Worm (Caenorhabditis elegans): Measurements from ENCODE around the gene C04G6.6.

Gene C04G6.6

ce11 chrII:5141945-5142514, 42.5 kb upstream of the C04G6.6 start, which contains the start of gene nas-29 (continued):
- TF ChIP-seq Y95B8A.8 (GFP tag; IDR thresholded peaks at IDR 0.05): no peak
- TF ChIP-seq Y67H2A.10 (GFP tag; conservative IDR thresholded peaks at IDR 0.05): no peak

ce11 chrII:5136296-5136767, 36.8 kb upstream of the C04G6.6 start, which contains the start of gene F58A6.2:
Gene F58A6.2 (plus strand): TSS chrII:5136717.
- TF ChIP-seq atf-7 (tag; optimal IDR thresholded peaks at IDR 0.05) (no peak), mcd-1 (GFP tag; IDR thresholded peaks at IDR 0.05) (no peak), nhr-80 (tag; optimal IDR thresholded peaks at IDR 0.05) (no peak), F23B12.7 (tag; optimal IDR thresholded peaks at IDR 0.05; ENCODE audit: insufficient read depth) (no peak), ama-1 (optimal IDR thresholded peaks at IDR 0.05) (no peak), ama-1 (GFP tag; optimal IDR thresholded peaks at IDR 0.05) (no peak), tbx-9 (tag; optimal IDR thresholded peaks at IDR 0.05; ENCODE audit: borderline replicate concordance) (no peak), tbp1 (GFP tag; optimal IDR thresholded peaks at IDR 0.05) (no peak), ceh-58 (GFP tag; IDR thresholded peaks at IDR 0.05) (no peak), F55B11.4 (tag; optimal IDR thresholded peaks at IDR 0.05; ENCODE audit: borderline replicate concordance, insufficient read depth) (no peak), dpff-1 (tag; optimal IDR thresholded peaks at IDR 0.05) (no peak), nhr-27 (tag; optimal IDR thresholded peaks at IDR 0.05) (no peak), ceh-79 (tag; optimal IDR thresholded peaks at IDR 0.05) (no peak), Y67H2A.10 (GFP tag; conservative IDR thresholded peaks at IDR 0.05) (no peak), Y79H2A.3 (GFP tag; conservative IDR thresholded peaks at IDR 0.05) (no peak)

ce11 chrII:5131800-5132199, 32.3 kb upstream of the C04G6.6 start:
- TF ChIP-seq K12H6.12 (tag; optimal IDR thresholded peaks at IDR 0.05) (no peak), somi-1 (GFP tag; optimal IDR thresholded peaks at IDR 0.05) (no peak), F33H1.4 (GFP tag; IDR thresholded peaks at IDR 0.05) (no peak), mxl-1 (tag; optimal IDR thresholded peaks at IDR 0.05) (no peak), efl-1 (GFP tag; optimal IDR thresholded peaks at IDR 0.05) (no peak), egl-44 (GFP tag; IDR thresholded peaks at IDR 0.05) (no peak), bed-2 (GFP tag; IDR thresholded peaks at IDR 0.05) (no peak), atf-7 (tag; optimal IDR thresholded peaks at IDR 0.05) (no peak), F57A8.1 (GFP tag; optimal IDR thresholded peaks at IDR 0.05) (no peak), lin-54 (GFP tag; optimal IDR thresholded peaks at IDR 0.05) (no peak), ama-1 (optimal IDR thresholded peaks at IDR 0.05) (no peak), ama-1 (GFP tag; optimal IDR thresholded peaks at IDR 0.05) (no peak), F10E7.11 (tag; optimal IDR thresholded peaks at IDR 0.05) (no peak), mes-4 (tag; optimal IDR thresholded peaks at IDR 0.05) (no peak)

- TF ChIP-seq Y95B8A.8 (GFP tag; IDR thresholded peaks at IDR 0.05): no peak
- no peak for TF ChIP-seq dpff-1 (tag; optimal IDR thresholded peaks at IDR 0.05)
- TF ChIP-seq nfyb-1 (GFP tag; IDR thresholded peaks at IDR 0.05): no peak
Measured at ce11 chrII:5130081-5130480, 30.5 kb upstream of the C04G6.6 start, which contains the start of gene lgc-56. Gene lgc-56 (plus strand): TSS chrII:5130381.

ce11 chrII:5120612-5121011, 21.1 kb upstream of the C04G6.6 start:
- TF ChIP-seq chd-7 (tag; optimal IDR thresholded peaks at IDR 0.05): no peak
- no peak for TF ChIP-seq hrde-1 (tag; optimal IDR thresholded peaks at IDR 0.05; ENCODE audit: borderline replicate concordance)
- no peak for TF ChIP-seq ceh-27 (GFP tag; optimal IDR thresholded peaks at IDR 0.05)
- no peak for TF ChIP-seq Y56A3A.18 (GFP tag; IDR thresholded peaks at IDR 0.05)
- no peak for TF ChIP-seq xnd-1 (tag; optimal IDR thresholded peaks at IDR 0.05)
- TF ChIP-seq ccch-3 (GFP tag; optimal IDR thresholded peaks at IDR 0.05): no peak

Measured in whole organism, young adult.